Fruit fly (Drosophila melanogaster) whole organism, embryonic: ENCODE measurements around the gene Oatp33Eb.

ENCODE experiments used
- Antp ChIP-seq: fragments of 200-800 bp; sonication (Bioruptor generic); optimal IDR thresholded peaks from 3 replicates; lab custom pipeline; 2016; ENCODE audit warnings: missing biosample characterization, missing genetic modification characterization
- Awh ChIP-seq: fragments of 200-800 bp; sonication (Bioruptor generic); IDR thresholded peaks from 2 replicates; pipeline ENCODE4, ENCODE4 v1.3.6; 2022; ENCODE audit warnings: missing biosample characterization, missing genetic modification characterization
- BtbVII ChIP-seq: fragments of 200-800 bp; sonication (Bioruptor generic); optimal IDR thresholded peaks from 3 replicates; lab custom pipeline; 2017; ENCODE audit warnings: missing biosample characterization, mild to moderate bottlenecking, missing genetic modification characterization
- CG10366 ChIP-seq: fragments of 200-800 bp; sonication (Bioruptor generic); IDR thresholded peaks from 2 replicates; pipeline ENCODE4 v1.3.6; 2022; ENCODE audit warnings: missing biosample characterization, missing genetic modification characterization
- CG10431 ChIP-seq: fragments of 200-800 bp; sonication (Bioruptor generic); optimal IDR thresholded peaks from 3 replicates; lab custom pipeline; 2018; ENCODE audit warnings: missing biosample characterization, mild to moderate bottlenecking, missing genetic modification characterization
- CG12942 ChIP-seq: fragments of 200-800 bp; sonication (Bioruptor generic); optimal IDR thresholded peaks from 3 replicates; lab custom pipeline; 2016; ENCODE audit warnings: missing biosample characterization, missing genetic modification characterization
- CG14860 ChIP-seq: fragments of 200-800 bp; sonication (Bioruptor generic); IDR thresholded peaks from 3 replicates; pipeline ENCODE4 v1.3.6; 2022; ENCODE audit warnings: missing biosample characterization, missing genetic modification characterization; ENCODE audit not compliant: partially characterized antibody
- CG15011 ChIP-seq: fragments of 200-800 bp; sonication (Bioruptor generic); optimal IDR thresholded peaks from 3 replicates; lab custom pipeline; 2018; ENCODE audit warnings: missing biosample characterization, mild to moderate bottlenecking, missing genetic modification characterization
- CG1603 ChIP-seq: fragments of 200-800 bp; sonication (Bioruptor generic); optimal IDR thresholded peaks from 2 replicates; lab custom pipeline; 2019; ENCODE audit warnings: missing biosample characterization, mild to moderate bottlenecking, missing genetic modification characterization, moderate library complexity
- CG17361 ChIP-seq: fragments of 200-800 bp; sonication (Bioruptor generic); IDR thresholded peaks from 3 replicates; pipeline ENCODE4 v1.3.6; 2022; ENCODE audit warnings: missing biosample characterization, missing genetic modification characterization
- CG17568 ChIP-seq: fragments of 200-800 bp; sonication (Bioruptor generic); optimal IDR thresholded peaks from 2 replicates; lab custom pipeline; 2018; ENCODE audit warnings: missing biosample characterization, mild to moderate bottlenecking, missing genetic modification characterization, moderate library complexity
- CG18011 ChIP-seq: fragments of 200-800 bp; sonication (Bioruptor generic); optimal IDR thresholded peaks from 2 replicates; lab custom pipeline; 2017; ENCODE audit warnings: missing biosample characterization, missing genetic modification characterization, mild to moderate bottlenecking, moderate library complexity, missing genotype
- CG2678 ChIP-seq: fragments of 200-800 bp; sonication (Bioruptor generic); optimal IDR thresholded peaks from 3 replicates; lab custom pipeline; 2019; ENCODE audit warnings: missing biosample characterization, mild to moderate bottlenecking, missing genetic modification characterization, moderate library complexity
- CG2875 ChIP-seq: fragments of 200-800 bp; sonication (Bioruptor generic); optimal IDR thresholded peaks from 2 replicates; lab custom pipeline; 2017; ENCODE audit warnings: missing biosample characterization, mild to moderate bottlenecking, missing genetic modification characterization, missing genetic modification reagents
- CG2889 ChIP-seq: fragments of 200-800 bp; sonication (Bioruptor generic); IDR thresholded peaks from 3 replicates; pipeline ENCODE4 v1.3.6; 2022; ENCODE audit warnings: missing biosample characterization, missing genetic modification characterization
- CG32532 ChIP-seq: fragments of 200-800 bp; sonication (Bioruptor generic); IDR thresholded peaks from 2 replicates; pipeline ENCODE4 v1.3.6; 2022; ENCODE audit warnings: missing biosample characterization, missing genetic modification characterization
- CG4424 ChIP-seq: fragments of 200-800 bp; sonication (Bioruptor generic); optimal IDR thresholded peaks from 3 replicates; lab custom pipeline; 2016; ENCODE audit warnings: missing biosample characterization, missing genetic modification characterization
- CG5180 ChIP-seq: fragments of 200-800 bp; sonication (Bioruptor generic); optimal IDR thresholded peaks from 3 replicates; lab custom pipeline; 2017; ENCODE audit warnings: missing biosample characterization, missing genetic modification characterization, mild to moderate bottlenecking, moderate library complexity, missing genetic modification reagents
- CG6254 ChIP-seq: fragments of 200-800 bp; sonication (Bioruptor generic); optimal IDR thresholded peaks from 3 replicates; lab custom pipeline; 2017; ENCODE audit warnings: mild to moderate bottlenecking, missing biosample characterization, missing genetic modification reagents, missing genetic modification characterization
- CG7556 ChIP-seq: fragments of 200-800 bp; sonication (Bioruptor generic); optimal IDR thresholded peaks from 2 replicates; lab custom pipeline; 2017; ENCODE audit warnings: missing biosample characterization, mild to moderate bottlenecking, missing genetic modification characterization
- CG7786 ChIP-seq: fragments of 200-800 bp; sonication (Bioruptor generic); optimal IDR thresholded peaks from 2 replicates; lab custom pipeline; 2016; ENCODE audit warnings: missing biosample characterization, missing genetic modification characterization
- CG8290 ChIP-seq, 3 experiments: fragments of 200-800 bp; sonication (Bioruptor generic); optimal IDR thresholded peaks; 2 replicates each; lab custom pipeline; 2016 to 2019; ENCODE audit warnings: missing biosample characterization in 3 of 3, missing genetic modification characterization in 3 of 3, mild to moderate bottlenecking in 2 of 3, moderate library complexity in 1 of 3
- D ChIP-seq, 2 experiments: fragments of 200-800 bp in 1 of 2; fragments of >200 bp in 1 of 2; sonication (Bioruptor generic) in 1 of 2; optimal IDR thresholded peaks; 2 replicates in 1 of 2; 3 replicates in 1 of 2; lab custom pipeline; 2017; ENCODE audit warnings: mild to moderate bottlenecking in 1 of 2, missing biosample characterization in 1 of 2, missing genetic modification characterization in 1 of 2, missing genetic modification reagents in 1 of 2
- Dfd ChIP-seq, 2 experiments: fragments of >200 bp; optimal IDR thresholded peaks; 2 replicates each; lab custom pipeline; 2017; ENCODE audit warnings: missing biosample characterization in 2 of 2, missing genetic modification characterization in 2 of 2
- Dref ChIP-seq: fragments of 200-800 bp; sonication (Bioruptor generic); IDR thresholded peaks from 2 replicates; pipeline ENCODE4 v1.3.6; 2022; ENCODE audit warnings: missing biosample characterization, missing genetic modification characterization
- E2f2 ChIP-seq: fragments of 200-800 bp; sonication (Bioruptor generic); IDR thresholded peaks from 2 replicates; pipeline ENCODE4 v1.3.6; 2022; ENCODE audit warnings: missing biosample characterization, missing genetic modification characterization
- Eip74EF ChIP-seq, 2 experiments: fragments of 200-800 bp in 1 of 2; fragments of >200 bp in 1 of 2; sonication (Bioruptor generic) in 1 of 2; optimal IDR thresholded peaks; 2 replicates each; lab custom pipeline; 2017 to 2019; ENCODE audit warnings: missing biosample characterization in 2 of 2, missing genetic modification characterization in 2 of 2, mild to moderate bottlenecking in 1 of 2, moderate library complexity in 1 of 2
- Oli ChIP-seq: fragments of 200-800 bp; sonication (Bioruptor generic); optimal IDR thresholded peaks from 2 replicates; lab custom pipeline; 2018; ENCODE audit warnings: missing biosample characterization, mild to moderate bottlenecking, missing genetic modification characterization, moderate library complexity
- Sox100B ChIP-seq: fragments of 200-800 bp; sonication (Bioruptor generic); optimal IDR thresholded peaks from 3 replicates; lab custom pipeline; 2018; ENCODE audit warnings: missing biosample characterization, mild to moderate bottlenecking, missing genetic modification characterization
- Sox102F ChIP-seq: fragments of 200-800 bp; sonication (Bioruptor generic); optimal IDR thresholded peaks from 2 replicates; lab custom pipeline; 2018; ENCODE audit warnings: missing biosample characterization, mild to moderate bottlenecking, missing genetic modification characterization, moderate library complexity
- YL-1 ChIP-seq: fragments of 200-800 bp; sonication (Bioruptor generic); optimal IDR thresholded peaks from 3 replicates; lab custom pipeline; 2017; ENCODE audit warnings: missing biosample characterization, mild to moderate bottlenecking, missing genetic modification characterization
- bowl ChIP-seq: fragments of 200-800 bp; sonication (Bioruptor generic); IDR thresholded peaks from 2 replicates; pipeline ENCODE4 v1.3.6; 2022; ENCODE audit warnings: missing biosample characterization, missing genetic modification characterization
- cas ChIP-seq: fragments of 200-800 bp; sonication (Bioruptor generic); IDR thresholded peaks from 2 replicates; pipeline ENCODE4 v1.3.6; 2022; ENCODE audit warnings: missing biosample characterization, missing genetic modification characterization
- cg ChIP-seq: fragments of 200-800 bp; sonication (Bioruptor generic); optimal IDR thresholded peaks from 3 replicates; lab custom pipeline; 2019; ENCODE audit warnings: missing biosample characterization, mild to moderate bottlenecking, missing genetic modification characterization, moderate library complexity
- chm ChIP-seq: fragments of 200-800 bp; sonication (Bioruptor generic); IDR thresholded peaks from 2 replicates; pipeline ENCODE4 v1.3.6; 2022; ENCODE audit warnings: missing biosample characterization, missing genetic modification characterization
- dpn ChIP-seq, 2 experiments: fragments of 200-800 bp; sonication (Bioruptor generic); optimal IDR thresholded peaks; 3 replicates each; lab custom pipeline; 2016; ENCODE audit warnings: missing biosample characterization in 2 of 2, missing genetic modification characterization in 2 of 2
- gfzf ChIP-seq: fragments of 200-800 bp; sonication (Bioruptor generic); optimal IDR thresholded peaks from 2 replicates; lab custom pipeline; 2016; ENCODE audit warnings: missing biosample characterization, mild to moderate bottlenecking, missing genetic modification characterization, moderate library complexity
- hkb ChIP-seq, 2 experiments: fragments of 200-800 bp in 1 of 2; fragments of >200 bp in 1 of 2; sonication (Bioruptor generic) in 1 of 2; IDR thresholded peaks in 1 of 2; optimal IDR thresholded peaks in 1 of 2; 2 replicates each; pipeline versions ENCODE4 v1.3.6 to Lab custom; 2017 to 2022; ENCODE audit warnings: missing biosample characterization in 1 of 2, missing genetic modification characterization in 1 of 2
- lola ChIP-seq, 3 experiments: fragments of >200 bp in 2 of 3; fragments of 200-800 bp in 1 of 3; sonication (Bioruptor generic) in 1 of 3; optimal IDR thresholded peaks; 2 replicates each; lab custom pipeline; 2017 to 2019; ENCODE audit warnings: missing biosample characterization in 3 of 3, missing genetic modification characterization in 3 of 3, mild to moderate bottlenecking in 1 of 3, moderate library complexity in 1 of 3
- nerfin-1 ChIP-seq: fragments of 200-800 bp; sonication (Bioruptor generic); optimal IDR thresholded peaks from 3 replicates; lab custom pipeline; 2019; ENCODE audit warnings: missing biosample characterization, mild to moderate bottlenecking, missing genetic modification characterization, moderate library complexity
- otp ChIP-seq: fragments of 200-800 bp; sonication (Bioruptor generic); IDR thresholded peaks from 3 replicates; pipeline ENCODE4, ENCODE4 v1.3.6; 2022; ENCODE audit warnings: missing biosample characterization, missing genetic modification characterization
- pb ChIP-seq: fragments of 200-800 bp; sonication (Bioruptor generic); optimal IDR thresholded peaks from 3 replicates; lab custom pipeline; 2016; ENCODE audit warnings: missing biosample characterization, missing genetic modification characterization
- pfk ChIP-seq: fragments of 200-800 bp; sonication (Bioruptor generic); optimal IDR thresholded peaks from 2 replicates; lab custom pipeline; 2018; ENCODE audit warnings: missing biosample characterization, mild to moderate bottlenecking, missing genetic modification characterization, moderate library complexity
- phol ChIP-seq: fragments of 200-800 bp; sonication (Bioruptor generic); optimal IDR thresholded peaks from 3 replicates; lab custom pipeline; 2018; ENCODE audit warnings: missing biosample characterization, mild to moderate bottlenecking, missing genetic modification characterization, moderate library complexity
- pros ChIP-seq: fragments of 200-800 bp; sonication (Bioruptor generic); optimal IDR thresholded peaks from 3 replicates; lab custom pipeline; 2019; ENCODE audit warnings: missing biosample characterization, mild to moderate bottlenecking, missing genetic modification characterization, moderate library complexity
- sens ChIP-seq: fragments of 200-800 bp; sonication (Bioruptor generic); peaks from one replicate; lab custom pipeline; 2016; ENCODE audit warnings: missing biosample characterization, missing genetic modification characterization
- sob ChIP-seq: fragments of 200-800 bp; sonication (Bioruptor generic); IDR thresholded peaks from 2 replicates; pipeline ENCODE4 v1.3.6; 2022; ENCODE audit warnings: missing biosample characterization, missing genetic modification characterization
- unpg ChIP-seq: fragments of 200-800 bp; sonication (Bioruptor generic); optimal IDR thresholded peaks from 3 replicates; lab custom pipeline; 2018; ENCODE audit warnings: missing biosample characterization, mild to moderate bottlenecking, missing genetic modification characterization, moderate library complexity

Gene Oatp33Eb

DNA sequence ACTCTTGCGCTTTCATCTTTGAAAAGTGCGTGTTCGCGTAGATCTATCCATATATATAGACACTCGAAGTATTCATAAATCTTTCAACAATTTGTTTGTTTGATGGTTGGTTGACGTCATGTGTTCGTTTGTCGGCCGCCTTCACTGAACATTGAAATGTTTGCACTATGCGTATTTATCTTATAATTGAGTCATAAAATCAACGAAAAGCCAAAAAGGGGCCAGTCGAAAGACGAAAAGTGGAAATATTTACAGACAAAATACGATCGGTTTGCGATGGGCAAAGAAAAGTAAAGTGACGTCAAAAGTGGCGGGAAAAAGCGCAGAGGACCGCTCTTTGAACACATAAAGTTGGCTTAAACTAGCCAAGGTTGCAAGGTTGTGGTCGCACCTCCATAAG lies 39.0 kb downstream of the Oatp33Eb start (continued):
- peak; percentile 10; the same call in 1 of the 2 replicates for TF ChIP-seq E2f2 (GFP tag; lab: Robert Waterston, UW)
- TF ChIP-seq sob (GFP tag; lab: Robert Waterston, UW): 0 out of 2 replicates have a peak, but pooled peaks have one; percentile 21
- no peak for TF ChIP-seq Oli (tag; lab: Kevin White, UChicago)
- no peak for TF ChIP-seq cg (GFP tag; lab: Kevin White, UChicago)
- no peak for TF ChIP-seq gfzf (GFP tag; lab: Kevin White, UChicago)
- TF ChIP-seq CG18011 (GFP tag; lab: Kevin White, UChicago): no peak
- TF ChIP-seq CG7786 (GFP tag; lab: Kevin White, UChicago): no peak
- peak; percentile 38 for TF ChIP-seq CG15011 (GFP tag; lab: Kevin White, UChicago)
- peak; percentile 50 for TF ChIP-seq CG1603 (tag; lab: Kevin White, UChicago)
- 0 out of 2 replicates have a peak, but pooled peaks have one; percentile 13 for TF ChIP-seq bowl (GFP tag; lab: Robert Waterston, UW)
- TF ChIP-seq CG10431 (GFP tag; lab: Kevin White, UChicago): peak; percentile 78
- TF ChIP-seq CG6254: peak; percentile 45
- no peak for TF ChIP-seq Dfd (GFP tag; optimal IDR thresholded peaks at IDR 0.05; lab: Kevin White, UChicago)
- no peak for TF ChIP-seq CG4424
- peak in 1 of 3 experiments; percentile 54 for TF ChIP-seq lola (GFP tag; optimal IDR thresholded peaks at IDR 0.05; lab: Kevin White, UChicago)
- TF ChIP-seq otp (GFP tag; lab: Robert Waterston, UW): peak; percentile 47; the same call in 2 of the 3 replicates
- peak; percentile 16; the same call in 1 of the 2 replicates for TF ChIP-seq Awh
- TF ChIP-seq Sox102F (GFP tag; lab: Kevin White, UChicago): peak; percentile 37
- TF ChIP-seq CG17361 (GFP tag; lab: Robert Waterston, UW): peak; percentile 28; the same call in 1 of the 3 replicates
- TF ChIP-seq CG8290 (GFP tag; optimal IDR thresholded peaks at IDR 0.05; lab: Kevin White, UChicago): no peak
- TF ChIP-seq CG8290 (tag; optimal IDR thresholded peaks at IDR 0.05; lab: Kevin White, UChicago): peak; percentile 45 to 50
- peak; percentile 36 for TF ChIP-seq unpg (GFP tag; lab: Kevin White, UChicago)
- TF ChIP-seq CG12942 (GFP tag; lab: Kevin White, UChicago): no peak
- peak; percentile 58 for TF ChIP-seq CG2678
- TF ChIP-seq CG7556 (GFP tag; lab: Kevin White, UChicago): peak; percentile 24
- TF ChIP-seq BtbVII (GFP tag; lab: Kevin White, UChicago): peak; percentile 40
- no peak for TF ChIP-seq CG14860 (GFP tag; lab: Robert Waterston, UW)
- TF ChIP-seq Antp: no peak
- peak; percentile 13 for TF ChIP-seq YL-1 (GFP tag; lab: Kevin White, UChicago)
- no peak for TF ChIP-seq pros (GFP tag; lab: Kevin White, UChicago)
- TF ChIP-seq cas: no peak
- peak; percentile 41; the same call in 1 of the 2 replicates for TF ChIP-seq chm (GFP tag; lab: Robert Waterston, UW)
- no peak for TF ChIP-seq CG2889 (GFP tag; lab: Robert Waterston, UW)
- peak; percentile 62 for TF ChIP-seq Sox100B
- peak in 1 of 2 experiments; percentile 4 for TF ChIP-seq dpn (GFP tag; optimal IDR thresholded peaks at IDR 0.05; lab: Kevin White, UChicago)
- no peak for TF ChIP-seq hkb (optimal IDR thresholded peaks at IDR 0.05; lab: Kevin White, UChicago)
- TF ChIP-seq hkb (GFP tag; IDR thresholded peaks at IDR 0.05; lab: Robert Waterston, UW): 0 out of 2 replicates have a peak, but pooled peaks have one; percentile 14
- no peak for TF ChIP-seq CG10366 (GFP tag; lab: Robert Waterston, UW)
- TF ChIP-seq pb (GFP tag; lab: Kevin White, UChicago): no peak
- peak; percentile 74 for TF ChIP-seq CG17568 (GFP tag; lab: Kevin White, UChicago)
- no peak for TF ChIP-seq CG32532 (GFP tag; lab: Robert Waterston, UW)
- TF ChIP-seq nerfin-1 (tag; lab: Kevin White, UChicago): peak; percentile 52
- TF ChIP-seq phol (tag; lab: Kevin White, UChicago): no peak
- peak; percentile 6 for TF ChIP-seq pfk (GFP tag; lab: Kevin White, UChicago)
- TF ChIP-seq CG2875 (GFP tag; lab: Kevin White, UChicago): peak; percentile 56
- no peak for TF ChIP-seq D (optimal IDR thresholded peaks at IDR 0.05; lab: Kevin White, UChicago)
- peak; percentile 48 for TF ChIP-seq D (GFP tag; optimal IDR thresholded peaks at IDR 0.05; lab: Kevin White, UChicago)
- no peak for TF ChIP-seq Dref (GFP tag; lab: Robert Waterston, UW)
- TF ChIP-seq CG5180 (GFP tag; lab: Kevin White, UChicago): peak; percentile 46
- peak; percentile 84 for TF ChIP-seq sens
- TF ChIP-seq Eip74EF (GFP tag; optimal IDR thresholded peaks at IDR 0.05; lab: Kevin White, UChicago): peak in 1 of 2 experiments; percentile 38
